Worm (Caenorhabditis elegans) whole organism, L4 larva: ENCODE data around the gene ZC116.5.

Source experiments
- R02D3.7 ChIP-seq: fragments of 150-350 bp; sonication (generic microtip); optimal IDR thresholded peaks from 3 replicates; lab custom pipeline; 2014; ENCODE audit warnings: missing biosample characterization, missing genetic modification characterization
- T26A8.4 ChIP-seq: fragments of 200-800 bp; sonication (Bioruptor generic); IDR thresholded peaks from 2 replicates; pipeline ENCODE4 v1.3.6; 2022; ENCODE audit warnings: missing genetic modification characterization, missing compliant biosample characterization
- zag-1 ChIP-seq: fragments of 150-350 bp; optimal IDR thresholded peaks from 2 replicates; lab custom pipeline; 2014; ENCODE audit warnings: missing biosample characterization, missing genetic modification characterization
- ztf-11 ChIP-seq: fragments of 150-350 bp; optimal IDR thresholded peaks from 2 replicates; lab custom pipeline; 2014; ENCODE audit warnings: missing biosample characterization, missing genetic modification characterization

- TF ChIP-seq zag-1 (tag; lab: Kevin White, UChicago) (no peak), ztf-11 (tag; lab: Kevin White, UChicago) (no peak), T26A8.4 (GFP tag; lab: Robert Waterston, UW) (no peak), R02D3.7 (no peak)
Measured at ce11 chrV:12637764-12638502, 29.2 kb upstream of the ZC116.5 start.
